Fruit fly (Drosophila melanogaster): ENCODE results near the gene schlank.

The schlank gene

dm6 chrX:6254617-6255349 is 12.2 kb downstream of the schlank start:
- TF ChIP-seq br (GFP tag; optimal IDR thresholded peaks at IDR 0.05) (no peak), GATAd (GFP tag; optimal IDR thresholded peaks at IDR 0.05) (no peak), h (GFP tag; optimal IDR thresholded peaks at IDR 0.05) (no peak), Mio (GFP tag; optimal IDR thresholded peaks at IDR 0.05) (no peak), Abd-B (GFP tag; optimal IDR thresholded peaks at IDR 0.05) (no peak), Hr83 (GFP tag; optimal IDR thresholded peaks at IDR 0.05; ENCODE audit: poor library complexity, severe bottlenecking) (no peak), CrebA (GFP tag; optimal IDR thresholded peaks at IDR 0.05; ENCODE audit: borderline replicate concordance) (no peak), Myc (optimal IDR thresholded peaks at IDR 0.05) (no peak), Rel (GFP tag; optimal IDR thresholded peaks at IDR 0.05) (no peak), Rel (tag; optimal IDR thresholded peaks at IDR 0.05) (no peak), Vsx2 (GFP tag; optimal IDR thresholded peaks at IDR 0.05; ENCODE audit: partially characterized antibody) (no peak), woc (GFP tag; optimal IDR thresholded peaks at IDR 0.05) (no peak), lola (GFP tag; optimal IDR thresholded peaks at IDR 0.05) (no peak)

dm6 chrX:6253701-6254100 is 13.3 kb downstream of the schlank start:
- TF ChIP-seq CG32264 (GFP tag; optimal IDR thresholded peaks at IDR 0.05) (no peak), jim (GFP tag; optimal IDR thresholded peaks at IDR 0.05) (no peak), br (GFP tag; optimal IDR thresholded peaks at IDR 0.05) (no peak), Myc (optimal IDR thresholded peaks at IDR 0.05) (no peak), OdsH (GFP tag; optimal IDR thresholded peaks at IDR 0.05) (no peak), N (GFP tag; optimal IDR thresholded peaks at IDR 0.05) (no peak), Rel (GFP tag; optimal IDR thresholded peaks at IDR 0.05) (no peak), Rel (tag; optimal IDR thresholded peaks at IDR 0.05) (no peak), Jra (GFP tag; optimal IDR thresholded peaks at IDR 0.05) (no peak), sage (GFP tag; optimal IDR thresholded peaks at IDR 0.05) (no peak), CrebA (GFP tag; optimal IDR thresholded peaks at IDR 0.05; ENCODE audit: borderline replicate concordance) (no peak), Mio (GFP tag; optimal IDR thresholded peaks at IDR 0.05) (no peak), lola (GFP tag; optimal IDR thresholded peaks at IDR 0.05) (no peak)

dm6 chrX:6252897-6253540 is 14.0 kb downstream of the schlank start:
- TF ChIP-seq CG9705 (GFP tag; optimal IDR thresholded peaks at IDR 0.05) = no peak
- TF ChIP-seq h (GFP tag; optimal IDR thresholded peaks at IDR 0.05) = no peak
- TF ChIP-seq ey (GFP tag; optimal IDR thresholded peaks at IDR 0.05) = no peak
- TF ChIP-seq Sp1 (GFP tag; optimal IDR thresholded peaks at IDR 0.05) = no peak
- TF ChIP-seq dmrt93B (GFP tag; optimal IDR thresholded peaks at IDR 0.05) = no peak
- TF ChIP-seq Dfd (GFP tag; optimal IDR thresholded peaks at IDR 0.05) = no peak
- TF ChIP-seq sv (GFP tag; optimal IDR thresholded peaks at IDR 0.05) = no peak
- no peak for TF ChIP-seq Myc (optimal IDR thresholded peaks at IDR 0.05)
- TF ChIP-seq pan (optimal IDR thresholded peaks at IDR 0.05) = no peak
- TF ChIP-seq tai (GFP tag; optimal IDR thresholded peaks at IDR 0.05) = no peak
- no peak for TF ChIP-seq foxo (GFP tag; optimal IDR thresholded peaks at IDR 0.05)
- TF ChIP-seq br (GFP tag; optimal IDR thresholded peaks at IDR 0.05) = no peak
- no peak for TF ChIP-seq Hr83 (GFP tag; optimal IDR thresholded peaks at IDR 0.05; ENCODE audit: poor library complexity, severe bottlenecking)
- no peak for TF ChIP-seq Abd-B (GFP tag; optimal IDR thresholded peaks at IDR 0.05)
- TF ChIP-seq psq (GFP tag; optimal IDR thresholded peaks at IDR 0.05) = no peak
- TF ChIP-seq brk (GFP tag; optimal IDR thresholded peaks at IDR 0.05) = no peak
- TF ChIP-seq HLH106 (tag; optimal IDR thresholded peaks at IDR 0.05) = no peak

dm6 chrX:6237015-6237414 is 30.0 kb downstream of the schlank start, which contains the start of gene CG14445:
CG14445 (plus strand) TSS chrX:6237315.
- TF ChIP-seq jim (GFP tag; optimal IDR thresholded peaks at IDR 0.05) (no peak), Jra (GFP tag; optimal IDR thresholded peaks at IDR 0.05) (no peak), usp (GFP tag; optimal IDR thresholded peaks at IDR 0.05) (no peak), Dfd (GFP tag; optimal IDR thresholded peaks at IDR 0.05) (no peak), Hr83 (GFP tag; optimal IDR thresholded peaks at IDR 0.05; ENCODE audit: poor library complexity, severe bottlenecking) (no peak), OdsH (GFP tag; optimal IDR thresholded peaks at IDR 0.05) (no peak), dl (GFP tag; optimal IDR thresholded peaks at IDR 0.05; ENCODE audit: insufficient read depth in 1 of 2, partially characterized antibody in 2 of 2) (no peak), Myc (optimal IDR thresholded peaks at IDR 0.05) (no peak), HLH106 (tag; optimal IDR thresholded peaks at IDR 0.05) (no peak), Mio (GFP tag; optimal IDR thresholded peaks at IDR 0.05) (no peak), sv (GFP tag; optimal IDR thresholded peaks at IDR 0.05) (no peak)
